Worm (Caenorhabditis elegans): ENCODE measurements around the gene nhr-168.

Gene nhr-168

ce11 chrV:13313045-13313623 lies 20.5 kb downstream of the nhr-168 start, which contains the start of gene C50B6.3 (continued):
- TF ChIP-seq nhr-76 (tag; optimal IDR thresholded peaks at IDR 0.05) (no peak), php-3 (GFP tag; IDR thresholded peaks at IDR 0.05) (no peak), jun-1 (tag; optimal IDR thresholded peaks at IDR 0.05) (no peak), lin-39 (tag; optimal IDR thresholded peaks at IDR 0.05) (peak; percentile 10), snpc-4 (tag; optimal IDR thresholded peaks at IDR 0.05) (no peak), egl-27 (tag; optimal IDR thresholded peaks at IDR 0.05) (no peak), Y48G9A.11 (GFP tag; IDR thresholded peaks at IDR 0.05) (peak; percentile 96), hmg-1.1 (GFP tag; IDR thresholded peaks at IDR 0.05) (peak; percentile 36; the same call in 1 of the 2 replicates), T20F7.1 (GFP tag; optimal IDR thresholded peaks at IDR 0.05) (peak; percentile 99), dve-1 (tag; optimal IDR thresholded peaks at IDR 0.05; ENCODE audit: insufficient read depth) (peak; percentile 80), mxl-3 (GFP tag; optimal IDR thresholded peaks at IDR 0.05) (no peak), hif-1 (tag; optimal IDR thresholded peaks at IDR 0.05) (peak in 1 of 2 experiments; percentile 83), D1046.2 (GFP tag; IDR thresholded peaks at IDR 0.05) (no peak), fkh-10 (GFP tag; optimal IDR thresholded peaks at IDR 0.05) (no peak), nhr-48 (tag; optimal IDR thresholded peaks at IDR 0.05) (peak; percentile 26), aha-1 (tag) (peak; percentile 73), lin-29 (GFP tag; IDR thresholded peaks at IDR 0.05) (no peak), skn-1 (tag; optimal IDR thresholded peaks at IDR 0.05) (no peak), snpc-1.2 (GFP tag; IDR thresholded peaks at IDR 0.05) (no peak), nhr-41 (GFP tag; IDR thresholded peaks at IDR 0.05) (no peak), ceh-44 (GFP tag; IDR thresholded peaks at IDR 0.05) (no peak), R02D3.7 (tag; optimal IDR thresholded peaks at IDR 0.05) (no peak), fos-1 (tag; optimal IDR thresholded peaks at IDR 0.05) (no peak), Y75B8A.6 (GFP tag; IDR thresholded peaks at IDR 0.05) (no peak), zag-1 (tag; optimal IDR thresholded peaks at IDR 0.05) (no peak), ceh-62 (tag; optimal IDR thresholded peaks at IDR 0.05) (no peak), arid-1 (GFP tag; conservative IDR thresholded peaks at IDR 0.05) (no peak), nhr-102 (tag; optimal IDR thresholded peaks at IDR 0.05) (peak; percentile 9), ceh-28 (tag; optimal IDR thresholded peaks at IDR 0.05) (no peak), lin-38 (GFP tag; IDR thresholded peaks at IDR 0.05) (peak; percentile 71), madf-5 (GFP tag; IDR thresholded peaks at IDR 0.05) (no peak), hlh-11 (tag; optimal IDR thresholded peaks at IDR 0.05) (peak; percentile 41), egl-43 (GFP tag; IDR thresholded peaks at IDR 0.05) (no peak), ztf-7 (tag; optimal IDR thresholded peaks at IDR 0.05) (no peak), nhr-6 (tag; optimal IDR thresholded peaks at IDR 0.05) (peak; percentile 97), nhr-25 (tag; optimal IDR thresholded peaks at IDR 0.05; ENCODE audit: borderline replicate concordance, insufficient read depth) (peak; percentile 5), ces-1 (GFP tag; optimal IDR thresholded peaks at IDR 0.05) (no peak), ztf-11 (tag; optimal IDR thresholded peaks at IDR 0.05) (no peak), ZK337.2 (GFP tag; IDR thresholded peaks at IDR 0.05) (peak; percentile 82), nhr-28 (tag; optimal IDR thresholded peaks at IDR 0.05) (peak; percentile 20)

ce11 chrV:13312210-13312676 lies 21.4 kb downstream of the nhr-168 start, which contains the start of gene nasp-2:
Gene nasp-2, minus strand, starts transcription at chrV:13312260.
- peak; percentile 79 for TF ChIP-seq lin-38 (GFP tag; IDR thresholded peaks at IDR 0.05)
- TF ChIP-seq aly-2 (tag; optimal IDR thresholded peaks at IDR 0.05) = no peak
- TF ChIP-seq ceh-62 (tag; optimal IDR thresholded peaks at IDR 0.05) = no peak
- TF ChIP-seq cey-2 (tag; optimal IDR thresholded peaks at IDR 0.05; ENCODE audit: borderline replicate concordance, insufficient read depth) = no peak
- TF ChIP-seq F26F4.8 (GFP tag; conservative IDR thresholded peaks at IDR 0.05) = no peak
- no peak for TF ChIP-seq zfp-3 (GFP tag; conservative IDR thresholded peaks at IDR 0.05)
- peak; percentile 97 for TF ChIP-seq Y48G9A.11 (GFP tag; IDR thresholded peaks at IDR 0.05)
- peak; percentile 63 for TF ChIP-seq mes-2 (tag; optimal IDR thresholded peaks at IDR 0.05; ENCODE audit: poor library complexity, severe bottlenecking)
- TF ChIP-seq spr-3 (GFP tag; optimal IDR thresholded peaks at IDR 0.05) = no peak
- TF ChIP-seq F49E8.2 (tag; optimal IDR thresholded peaks at IDR 0.05; ENCODE audit: borderline replicate concordance) = peak; percentile 91
- TF ChIP-seq rbr-2 (tag; optimal IDR thresholded peaks at IDR 0.05) = no peak
- TF ChIP-seq mep-1 (tag; optimal IDR thresholded peaks at IDR 0.05) = no peak
- peak; percentile 77 for TF ChIP-seq nhr-6 (tag; optimal IDR thresholded peaks at IDR 0.05)
- peak; percentile 81 for TF ChIP-seq T20F7.1 (GFP tag; optimal IDR thresholded peaks at IDR 0.05)
- no peak for TF ChIP-seq mxl-3 (GFP tag; optimal IDR thresholded peaks at IDR 0.05)
- TF ChIP-seq tra-1 (GFP tag; IDR thresholded peaks at IDR 0.05) = 0 out of 2 replicates have a peak, but pooled peaks have one; percentile 8
- TF ChIP-seq hlh-11 (tag; optimal IDR thresholded peaks at IDR 0.05) = no peak
- no peak for TF ChIP-seq ctbp-1 (GFP tag; IDR thresholded peaks at IDR 0.05)
